Fruit fly (Drosophila melanogaster) whole organism, wandering third instar larva: ENCODE results near the gene CG6927.

ENCODE experiments used
- Abd-B ChIP-seq: fragments of >200 bp; optimal IDR thresholded peaks from 2 replicates; lab custom pipeline; 2017; ENCODE audit warnings: missing biosample characterization, missing genetic modification characterization
- CG32264 ChIP-seq: fragments of 200-800 bp; sonication (Bioruptor generic); optimal IDR thresholded peaks from 2 replicates; lab custom pipeline; 2016; ENCODE audit warnings: missing biosample characterization, missing genetic modification characterization
- CG9705 ChIP-seq: fragments of 200-800 bp; sonication (Bioruptor generic); optimal IDR thresholded peaks from 2 replicates; lab custom pipeline; 2018; ENCODE audit warnings: missing biosample characterization, mild to moderate bottlenecking, missing genetic modification characterization
- CrebA ChIP-seq: fragments of 200-800 bp; sonication (Bioruptor generic); optimal IDR thresholded peaks from 2 replicates; lab custom pipeline; 2016; ENCODE audit warnings: missing biosample characterization, mild to moderate bottlenecking, missing genetic modification characterization, borderline replicate concordance
- Dfd ChIP-seq: fragments of >200 bp; optimal IDR thresholded peaks from 2 replicates; lab custom pipeline; 2017; ENCODE audit warnings: missing biosample characterization, missing genetic modification characterization
- Dif ChIP-seq: fragments of 200-275, 200-300 bp; sonication (Bioruptor generic); optimal IDR thresholded peaks from 2 replicates; lab custom pipeline; 2018; ENCODE audit warnings: missing biosample characterization, missing genetic modification characterization; ENCODE audit not compliant: partially characterized antibody
- GATAd ChIP-seq: sonication (Bioruptor generic); optimal IDR thresholded peaks from 2 replicates; lab custom pipeline; 2016; ENCODE audit warnings: missing biosample characterization, missing genetic modification characterization
- HLH106 ChIP-seq: fragments of 200-800 bp; optimal IDR thresholded peaks from 3 replicates; lab custom pipeline; 2019; ENCODE audit warnings: missing biosample characterization, mild to moderate bottlenecking, missing genetic modification characterization, moderate library complexity
- Hnf4 ChIP-seq: fragments of 200-800 bp; sonication (Bioruptor generic); optimal IDR thresholded peaks from 2 replicates; lab custom pipeline; 2016; ENCODE audit warnings: missing biosample characterization, mild to moderate bottlenecking, missing genetic modification characterization
- Hr78 ChIP-seq: fragments of >200 bp; optimal IDR thresholded peaks from 2 replicates; lab custom pipeline; 2017; ENCODE audit warnings: missing biosample characterization, missing genetic modification characterization
- Hr83 ChIP-seq: fragments of 200-300 bp; sonication (Bioruptor generic); optimal IDR thresholded peaks from 2 replicates; lab custom pipeline; 2016; ENCODE audit warnings: missing biosample characterization, mild to moderate bottlenecking, missing genetic modification characterization, moderate library complexity; ENCODE audit not compliant: poor library complexity, severe bottlenecking
- Jra ChIP-seq: sonication (Bioruptor generic); optimal IDR thresholded peaks from 2 replicates; lab custom pipeline; 2016; ENCODE audit warnings: missing biosample characterization, missing genetic modification characterization
- Mio ChIP-seq: sonication (Bioruptor generic); optimal IDR thresholded peaks from 2 replicates; lab custom pipeline; 2016; ENCODE audit warnings: missing biosample characterization, missing genetic modification characterization
- Myc ChIP-seq: fragments of >200 bp; optimal IDR thresholded peaks from 2 replicates; lab custom pipeline; 2017
- N ChIP-seq: fragments of >200 bp; optimal IDR thresholded peaks from 2 replicates; lab custom pipeline; 2018; ENCODE audit warnings: missing biosample characterization, missing external identifiers, missing genetic modification characterization
- OdsH ChIP-seq: fragments of 200-800 bp; sonication (Bioruptor generic); optimal IDR thresholded peaks from 2 replicates; lab custom pipeline; 2016; ENCODE audit warnings: missing biosample characterization, mild to moderate bottlenecking, missing genetic modification characterization
- Rel ChIP-seq, 2 experiments: fragments of 200-800 bp; sonication (Bioruptor generic) in 1 of 2; optimal IDR thresholded peaks; 2 replicates in 1 of 2; 3 replicates in 1 of 2; lab custom pipeline; 2016 to 2019; ENCODE audit warnings: mild to moderate bottlenecking in 2 of 2, missing biosample characterization in 2 of 2, missing genetic modification characterization in 2 of 2, moderate library complexity in 1 of 2
- Sp1 ChIP-seq: fragments of 200-800 bp; sonication (Bioruptor generic); optimal IDR thresholded peaks from 3 replicates; lab custom pipeline; 2019; ENCODE audit warnings: missing biosample characterization, mild to moderate bottlenecking, missing genetic modification characterization, moderate library complexity
- Vsx2 ChIP-seq: fragments of 200-300, 225-300 bp; sonication (Bioruptor generic); optimal IDR thresholded peaks from 2 replicates; lab custom pipeline; 2018; ENCODE audit warnings: missing biosample characterization, missing genetic modification characterization; ENCODE audit not compliant: partially characterized antibody
- br ChIP-seq: fragments of 200-800 bp; sonication (Bioruptor generic); optimal IDR thresholded peaks from 2 replicates; lab custom pipeline; 2016; ENCODE audit warnings: missing biosample characterization, missing genetic modification characterization
- brk ChIP-seq: fragments of 200-800 bp; sonication (Bioruptor generic); optimal IDR thresholded peaks from 2 replicates; lab custom pipeline; 2016; ENCODE audit warnings: missing biosample characterization, mild to moderate bottlenecking, missing genetic modification characterization
- dl ChIP-seq, 2 experiments: fragments of 175-275, 200-275 bp in 1 of 2; fragments of 200-275 bp in 1 of 2; sonication (Bioruptor generic); optimal IDR thresholded peaks; lab custom pipeline; 2018; ENCODE audit warnings: mild to moderate bottlenecking in 2 of 2, missing biosample characterization in 2 of 2, missing genetic modification characterization in 2 of 2, moderate library complexity in 2 of 2; ENCODE audit not compliant: partially characterized antibody in 2 of 2, insufficient read depth in 1 of 2
- dmrt93B ChIP-seq: fragments of 200-800 bp; sonication (Bioruptor generic); optimal IDR thresholded peaks from 2 replicates; lab custom pipeline; 2018; ENCODE audit warnings: missing biosample characterization, mild to moderate bottlenecking, missing genetic modification characterization
- dsf ChIP-seq: sonication (Bioruptor generic); optimal IDR thresholded peaks from 2 replicates; lab custom pipeline; 2016; ENCODE audit warnings: missing biosample characterization, missing genetic modification characterization, borderline replicate concordance
- ey ChIP-seq: fragments of 200-800 bp; sonication (Bioruptor generic); optimal IDR thresholded peaks from 2 replicates; lab custom pipeline; 2016; ENCODE audit warnings: missing biosample characterization, missing genetic modification characterization
- foxo ChIP-seq, 2 experiments: fragments of 200-800 bp; sonication (Bioruptor generic); optimal IDR thresholded peaks; 2 replicates in 1 of 2; 3 replicates in 1 of 2; lab custom pipeline; 2016 to 2017; ENCODE audit warnings: missing biosample characterization in 2 of 2, missing genetic modification characterization in 2 of 2
- fru ChIP-seq: fragments of 200-800 bp; sonication (Bioruptor generic); optimal IDR thresholded peaks from 3 replicates; lab custom pipeline; 2016; ENCODE audit warnings: missing biosample characterization, mild to moderate bottlenecking, missing genetic modification characterization
- h ChIP-seq: fragments of 200-800 bp; sonication (Bioruptor generic); optimal IDR thresholded peaks from 3 replicates; lab custom pipeline; 2016; ENCODE audit warnings: missing biosample characterization, mild to moderate bottlenecking, missing genetic modification characterization
- jim ChIP-seq: fragments of 175-275, 200-325 bp; sonication (Bioruptor generic); optimal IDR thresholded peaks from 2 replicates; lab custom pipeline; 2016; ENCODE audit warnings: missing biosample characterization, mild to moderate bottlenecking, missing genetic modification characterization
- lola ChIP-seq: fragments of >200 bp; optimal IDR thresholded peaks from 2 replicates; lab custom pipeline; 2017; ENCODE audit warnings: missing biosample characterization, missing genetic modification characterization
- pan ChIP-seq: fragments of >200 bp; optimal IDR thresholded peaks from 2 replicates; lab custom pipeline; 2017
- psq ChIP-seq: fragments of 200-800 bp; sonication (Bioruptor generic); optimal IDR thresholded peaks from 3 replicates; lab custom pipeline; 2017; ENCODE audit warnings: missing biosample characterization, mild to moderate bottlenecking, missing genetic modification characterization, moderate library complexity
- rgr ChIP-seq: fragments of 200-800 bp; sonication (Bioruptor generic); optimal IDR thresholded peaks from 3 replicates; lab custom pipeline; 2016; ENCODE audit warnings: missing biosample characterization, mild to moderate bottlenecking, missing genetic modification characterization
- sage ChIP-seq: fragments of 200-800 bp; sonication (Bioruptor generic); optimal IDR thresholded peaks from 2 replicates; lab custom pipeline; 2016; ENCODE audit warnings: missing biosample characterization, mild to moderate bottlenecking, missing genetic modification characterization
- sv ChIP-seq: fragments of 200-800 bp; sonication (Bioruptor generic); optimal IDR thresholded peaks from 3 replicates; lab custom pipeline; 2016; ENCODE audit warnings: missing biosample characterization, missing genetic modification characterization
- tai ChIP-seq: sonication (Bioruptor generic); optimal IDR thresholded peaks from 2 replicates; lab custom pipeline; 2016; ENCODE audit warnings: missing biosample characterization, missing genetic modification characterization
- usp ChIP-seq: fragments of >200 bp; optimal IDR thresholded peaks from 2 replicates; lab custom pipeline; 2017; ENCODE audit warnings: missing biosample characterization, missing genetic modification characterization
- woc ChIP-seq: sonication (Bioruptor generic); optimal IDR thresholded peaks from 2 replicates; lab custom pipeline; 2016; ENCODE audit warnings: missing biosample characterization, mild to moderate bottlenecking, missing genetic modification characterization

Gene CG6927

dm6 chrX:4918228-4919022, 11.7 kb downstream of the CG6927 start, which contains the start of the genes CG4041 and Hgsnat:
Gene CG4041 (minus strand): TSS chrX:4918447.
Gene Hgsnat (plus strand): TSS chrX:4918730.
- TF ChIP-seq psq (GFP tag; lab: Kevin White, UChicago) (peak; percentile 25), Dif (GFP tag; lab: Kevin White, UChicago) (no peak), tai (GFP tag; lab: Kevin White, UChicago) (no peak), h (GFP tag; lab: Kevin White, UChicago) (peak; percentile 29), dsf (GFP tag; lab: Kevin White, UChicago) (peak; percentile 22), Hr78 (GFP tag; lab: Kevin White, UChicago) (no peak), Hr83 (GFP tag; lab: Kevin White, UChicago) (no peak), sv (GFP tag; lab: Kevin White, UChicago) (peak; percentile 43), Vsx2 (GFP tag; lab: Kevin White, UChicago) (no peak), Dfd (no peak), Hnf4 (GFP tag; lab: Kevin White, UChicago) (peak; percentile 39), rgr (GFP tag; lab: Kevin White, UChicago) (peak; percentile 33), usp (GFP tag; lab: Kevin White, UChicago) (no peak), CG32264 (no peak), brk (GFP tag; lab: Kevin White, UChicago) (no peak), jim (GFP tag; lab: Kevin White, UChicago) (no peak), Mio (GFP tag; lab: Kevin White, UChicago) (no peak), CrebA (GFP tag; lab: Kevin White, UChicago) (no peak), lola (no peak), foxo (GFP tag; optimal IDR thresholded peaks at IDR 0.05; lab: Kevin White, UChicago) (peak in 1 of 2 experiments; percentile 49), ey (GFP tag; lab: Kevin White, UChicago) (peak; percentile 29), N (GFP tag; lab: Kevin White, UChicago) (no peak), fru (GFP tag; lab: Kevin White, UChicago) (peak; percentile 26), Myc (lab: Kevin White, UChicago) (no peak), Rel (GFP tag; optimal IDR thresholded peaks at IDR 0.05; lab: Kevin White, UChicago) (no peak), Rel (tag; optimal IDR thresholded peaks at IDR 0.05; lab: Kevin White, UChicago) (no peak), Jra (GFP tag; lab: Kevin White, UChicago) (peak; percentile 44), pan (no peak), br (GFP tag; lab: Kevin White, UChicago) (peak; percentile 23), Sp1 (GFP tag; lab: Kevin White, UChicago) (peak; percentile 33), HLH106 (tag; lab: Kevin White, UChicago) (peak; percentile 36), sage (no peak), CG9705 (no peak), GATAd (no peak), dl (GFP tag; optimal IDR thresholded peaks at IDR 0.05; lab: Kevin White, UChicago; ENCODE audit: insufficient read depth in 1 of 2, partially characterized antibody in 2 of 2) (no peak), woc (peak; percentile 7), OdsH (GFP tag; lab: Kevin White, UChicago) (peak; percentile 1), Abd-B (no peak), dmrt93B (GFP tag; lab: Kevin White, UChicago) (peak; percentile 25)
